Fruit fly (Drosophila melanogaster) whole organism, embryonic: ENCODE data around the gene sip3.

Experiments
- Aef1 ChIP-seq: fragments of 200-800 bp; sonication (Bioruptor generic); IDR thresholded peaks from 3 replicates; pipeline ENCODE4 v1.3.6; 2022; ENCODE audit warnings: missing biosample characterization, missing genetic modification characterization
- Antp ChIP-seq: fragments of 200-800 bp; sonication (Bioruptor generic); optimal IDR thresholded peaks from 3 replicates; lab custom pipeline; 2016; ENCODE audit warnings: missing biosample characterization, missing genetic modification characterization
- Atf6 ChIP-seq: fragments of 200-800 bp; sonication (Bioruptor generic); IDR thresholded peaks from 2 replicates; pipeline ENCODE4 v1.3.6; 2022; ENCODE audit warnings: missing biosample characterization, missing genetic modification characterization
- CG12236 ChIP-seq: fragments of 200-800 bp; sonication (Bioruptor generic); optimal IDR thresholded peaks from 2 replicates; lab custom pipeline; 2016; ENCODE audit warnings: missing biosample characterization, missing genetic modification characterization
- CG12769 ChIP-seq: fragments of 200-800 bp; sonication (Bioruptor generic); optimal IDR thresholded peaks from 2 replicates; lab custom pipeline; 2019; ENCODE audit warnings: missing biosample characterization, mild to moderate bottlenecking, missing genetic modification characterization, moderate library complexity
- CG15269 ChIP-seq: fragments of 200-800 bp; sonication (Bioruptor generic); optimal IDR thresholded peaks from 2 replicates; lab custom pipeline; 2018; ENCODE audit warnings: missing biosample characterization, mild to moderate bottlenecking, missing genetic modification characterization, moderate library complexity
- CG17385 ChIP-seq: fragments of 200-800 bp; sonication (Bioruptor generic); optimal IDR thresholded peaks from 3 replicates; lab custom pipeline; 2018; ENCODE audit warnings: missing biosample characterization, mild to moderate bottlenecking, missing genetic modification characterization
- CG34224 ChIP-seq: fragments of 200-800 bp; sonication (Bioruptor generic); IDR thresholded peaks from 3 replicates; pipeline ENCODE4 v1.3.6; 2022; ENCODE audit warnings: missing biosample characterization, missing genetic modification characterization; ENCODE audit not compliant: partially characterized antibody
- CG34422 ChIP-seq: fragments of 200-800 bp; sonication (Bioruptor generic); IDR thresholded peaks from 3 replicates; pipeline ENCODE4 v1.3.6; 2022; ENCODE audit warnings: missing biosample characterization, missing genetic modification characterization
- CG3847 ChIP-seq: fragments of 200-800 bp; sonication (Bioruptor generic); IDR thresholded peaks from 2 replicates; pipeline ENCODE4 v1.3.6; 2022; ENCODE audit warnings: missing biosample characterization, missing genetic modification characterization
- CG4820 ChIP-seq: fragments of 200-800 bp; sonication (Bioruptor generic); optimal IDR thresholded peaks from 3 replicates; lab custom pipeline; 2016; ENCODE audit warnings: missing biosample characterization, missing genetic modification characterization
- CG6689 ChIP-seq: fragments of 200-800 bp; sonication (Bioruptor generic); IDR thresholded peaks from 2 replicates; pipeline ENCODE4 v1.3.6; 2022; ENCODE audit warnings: missing biosample characterization, missing genetic modification characterization
- CG6791 ChIP-seq: fragments of 200-800 bp; sonication (Bioruptor generic); IDR thresholded peaks from 3 replicates; pipeline ENCODE4 v1.3.6; 2022; ENCODE audit warnings: missing biosample characterization, missing genetic modification characterization; ENCODE audit not compliant: partially characterized antibody
- CG7963 ChIP-seq: fragments of 200-800 bp; sonication (Bioruptor generic); IDR thresholded peaks from 3 replicates; pipeline ENCODE4 v1.3.6; 2022; ENCODE audit warnings: missing biosample characterization, missing genetic modification characterization; ENCODE audit not compliant: partially characterized antibody
- CG9609 ChIP-seq: fragments of 200-800 bp; sonication (Bioruptor generic); optimal IDR thresholded peaks from 3 replicates; lab custom pipeline; 2016; ENCODE audit warnings: missing biosample characterization, missing genetic modification characterization
- CG9932 ChIP-seq: fragments of 200-800 bp; sonication (Bioruptor generic); IDR thresholded peaks from 2 replicates; pipeline ENCODE4 v1.3.6; 2022; ENCODE audit warnings: missing biosample characterization, missing genetic modification characterization
- D19A ChIP-seq: fragments of 200-800 bp; optimal IDR thresholded peaks from 3 replicates; lab custom pipeline; 2019; ENCODE audit warnings: missing biosample characterization, mild to moderate bottlenecking, missing genetic modification characterization, moderate library complexity
- E2f2 ChIP-seq: fragments of 200-800 bp; sonication (Bioruptor generic); IDR thresholded peaks from 2 replicates; pipeline ENCODE4 v1.3.6; 2022; ENCODE audit warnings: missing biosample characterization, missing genetic modification characterization
- Eip74EF ChIP-seq, 2 experiments: fragments of 200-800 bp in 1 of 2; fragments of >200 bp in 1 of 2; sonication (Bioruptor generic) in 1 of 2; optimal IDR thresholded peaks; 2 replicates each; lab custom pipeline; 2017 to 2019; ENCODE audit warnings: missing biosample characterization in 2 of 2, missing genetic modification characterization in 2 of 2, mild to moderate bottlenecking in 1 of 2, moderate library complexity in 1 of 2
- Fer3 ChIP-seq: fragments of 200-800 bp; sonication (Bioruptor generic); optimal IDR thresholded peaks from 2 replicates; lab custom pipeline; 2018; ENCODE audit warnings: missing biosample characterization, mild to moderate bottlenecking, missing genetic modification characterization, moderate library complexity
- HLH54F ChIP-seq: fragments of 200-800 bp; sonication (Bioruptor generic); optimal IDR thresholded peaks from 3 replicates; lab custom pipeline; 2016; ENCODE audit warnings: missing biosample characterization, missing genetic modification characterization
- HmgZ ChIP-seq: fragments of 200-800 bp; sonication (Bioruptor generic); optimal IDR thresholded peaks from 2 replicates; lab custom pipeline; 2018; ENCODE audit warnings: missing biosample characterization, mild to moderate bottlenecking, missing genetic modification characterization
- NfI ChIP-seq: fragments of 200-800 bp; sonication (Bioruptor generic); optimal IDR thresholded peaks from 3 replicates; lab custom pipeline; 2018; ENCODE audit warnings: missing biosample characterization, mild to moderate bottlenecking, missing genetic modification characterization, moderate library complexity
- Oli ChIP-seq: fragments of 200-800 bp; sonication (Bioruptor generic); optimal IDR thresholded peaks from 2 replicates; lab custom pipeline; 2018; ENCODE audit warnings: missing biosample characterization, mild to moderate bottlenecking, missing genetic modification characterization, moderate library complexity
- Poxn ChIP-seq: fragments of 200-800 bp; sonication (Bioruptor generic); IDR thresholded peaks from 2 replicates; pipeline ENCODE4 v1.3.6; 2022; ENCODE audit warnings: missing biosample characterization, missing genetic modification characterization
- Sox102F ChIP-seq: fragments of 200-800 bp; sonication (Bioruptor generic); optimal IDR thresholded peaks from 2 replicates; lab custom pipeline; 2018; ENCODE audit warnings: missing biosample characterization, mild to moderate bottlenecking, missing genetic modification characterization, moderate library complexity
- TFAM ChIP-seq: fragments of 200-800 bp; sonication (Bioruptor generic); optimal IDR thresholded peaks from 2 replicates; lab custom pipeline; 2017; ENCODE audit warnings: missing biosample characterization, missing genetic modification characterization, inconsistent platforms
- al ChIP-seq: fragments of 200-800 bp; sonication (Bioruptor generic); IDR thresholded peaks from 2 replicates; pipeline ENCODE4 v1.3.6; 2022; ENCODE audit warnings: missing biosample characterization, missing genetic modification characterization
- chinmo ChIP-seq: fragments of 200-800 bp; sonication (Bioruptor generic); IDR thresholded peaks from 4 replicates; pipeline ENCODE4 v1.3.6; 2022; ENCODE audit warnings: missing biosample characterization, missing genetic modification characterization; ENCODE audit not compliant: partially characterized antibody
- cwo ChIP-seq: fragments of 200-800 bp; sonication (Bioruptor generic); optimal IDR thresholded peaks from 3 replicates; lab custom pipeline; 2017; ENCODE audit warnings: missing biosample characterization, missing genetic modification characterization, mild to moderate bottlenecking, moderate library complexity, missing genetic modification reagents
- dpn ChIP-seq, 2 experiments: fragments of 200-800 bp; sonication (Bioruptor generic); optimal IDR thresholded peaks; 3 replicates each; lab custom pipeline; 2016; ENCODE audit warnings: missing biosample characterization in 2 of 2, missing genetic modification characterization in 2 of 2
- ewg ChIP-seq: fragments of 200-800 bp; sonication (Bioruptor generic); optimal IDR thresholded peaks from 3 replicates; lab custom pipeline; 2017; ENCODE audit warnings: mild to moderate bottlenecking, missing biosample characterization, missing genetic modification reagents, missing genetic modification characterization
- grau ChIP-seq: fragments of 200-800 bp; optimal IDR thresholded peaks from 3 replicates; lab custom pipeline; 2019; ENCODE audit warnings: missing biosample characterization, mild to moderate bottlenecking, missing genetic modification characterization, moderate library complexity
- grn ChIP-seq: fragments of 200-800 bp; sonication (Bioruptor generic); optimal IDR thresholded peaks from 3 replicates; lab custom pipeline; 2017; ENCODE audit warnings: missing biosample characterization, missing genetic modification characterization
- ind ChIP-seq: fragments of 200-800 bp; sonication (Bioruptor generic); optimal IDR thresholded peaks from 3 replicates; lab custom pipeline; 2016; ENCODE audit warnings: missing biosample characterization, missing genetic modification characterization
- lilli ChIP-seq: fragments of 200-800 bp; sonication (Bioruptor generic); optimal IDR thresholded peaks from 3 replicates; lab custom pipeline; 2016; ENCODE audit warnings: missing biosample characterization, missing genetic modification characterization
- mirr ChIP-seq: fragments of 200-800 bp; sonication (Bioruptor generic); optimal IDR thresholded peaks from 3 replicates; lab custom pipeline; 2018; ENCODE audit warnings: missing biosample characterization, mild to moderate bottlenecking, missing genetic modification characterization
- nom ChIP-seq: fragments of 200-800 bp; sonication (Bioruptor generic); optimal IDR thresholded peaks from 2 replicates; lab custom pipeline; 2017; ENCODE audit warnings: missing biosample characterization, missing genetic modification characterization, mild to moderate bottlenecking, moderate library complexity, missing genetic modification reagents
- p53 ChIP-seq: fragments of 200-800 bp; sonication (Bioruptor generic); optimal IDR thresholded peaks from 2 replicates; lab custom pipeline; 2016; ENCODE audit warnings: missing biosample characterization, missing genetic modification characterization
- prd ChIP-seq, 3 experiments: fragments of >200 bp in 2 of 3; fragments of 200-800 bp in 1 of 3; sonication (Bioruptor generic) in 1 of 3; optimal IDR thresholded peaks in 2 of 3; IDR thresholded peaks in 1 of 3; 2 replicates in 2 of 3; 3 replicates in 1 of 3; pipeline versions ENCODE4 v1.3.6 to Lab custom; 2017 to 2022; ENCODE audit warnings: missing biosample characterization in 1 of 3, missing genetic modification characterization in 1 of 3
- pzg ChIP-seq: fragments of 200-800 bp; sonication (Bioruptor generic); optimal IDR thresholded peaks from 3 replicates; lab custom pipeline; 2018; ENCODE audit warnings: missing biosample characterization, mild to moderate bottlenecking, missing genetic modification characterization, moderate library complexity
- sc ChIP-seq, 3 experiments: fragments of >200 bp in 2 of 3; fragments of 200-800 bp in 1 of 3; sonication (Bioruptor generic) in 1 of 3; optimal IDR thresholded peaks; 2 replicates in 2 of 3; 3 replicates in 1 of 3; lab custom pipeline; 2017; ENCODE audit warnings: mild to moderate bottlenecking in 1 of 3, missing biosample characterization in 1 of 3, missing genetic modification characterization in 1 of 3, missing genetic modification reagents in 1 of 3
- slbo ChIP-seq: fragments of 200-800 bp; sonication (Bioruptor generic); IDR thresholded peaks from 2 replicates; pipeline ENCODE4 v1.3.6; 2022; ENCODE audit warnings: missing biosample characterization, missing genetic modification characterization
- stc ChIP-seq: fragments of 200-800 bp; sonication (Bioruptor generic); IDR thresholded peaks from 2 replicates; pipeline ENCODE4 v1.3.6; 2022; ENCODE audit warnings: missing biosample characterization, missing genetic modification characterization
- sug ChIP-seq: fragments of 200-800 bp; optimal IDR thresholded peaks from 2 replicates; lab custom pipeline; 2019; ENCODE audit warnings: missing biosample characterization, mild to moderate bottlenecking, missing genetic modification characterization, moderate library complexity
- unpg ChIP-seq: fragments of 200-800 bp; sonication (Bioruptor generic); optimal IDR thresholded peaks from 3 replicates; lab custom pipeline; 2018; ENCODE audit warnings: missing biosample characterization, mild to moderate bottlenecking, missing genetic modification characterization, moderate library complexity
- zen ChIP-seq: fragments of 200-800 bp; sonication (Bioruptor generic); optimal IDR thresholded peaks from 3 replicates; lab custom pipeline; 2018; ENCODE audit warnings: missing biosample characterization, mild to moderate bottlenecking, missing genetic modification characterization, moderate library complexity
- zfh2 ChIP-seq: fragments of 200-800 bp; sonication (Bioruptor generic); optimal IDR thresholded peaks from 2 replicates; lab custom pipeline; 2016; ENCODE audit warnings: missing biosample characterization, missing genetic modification characterization

The sip3 gene

dm6 chr3R:31810073-31810530, 38.1 kb downstream of the sip3 start, which contains the start of gene Rift (continued):
- TF ChIP-seq pzg (GFP tag; lab: Kevin White, UChicago) (peak; percentile 8), Aef1 (GFP tag; lab: Robert Waterston, UW) (peak; percentile 43; the same call in 2 of the 3 replicates), Sox102F (GFP tag; lab: Kevin White, UChicago) (peak; percentile 36), CG12236 (GFP tag; lab: Kevin White, UChicago) (no peak), D19A (tag; lab: Kevin White, UChicago) (peak; percentile 48), CG34422 (GFP tag; lab: Robert Waterston, UW) (peak; percentile 55; the same call in 1 of the 3 replicates), lilli (GFP tag; lab: Kevin White, UChicago) (peak; percentile 19), grn (GFP tag; lab: Kevin White, UChicago) (no peak), chinmo (peak; percentile 60; the same call in 1 of the 4 replicates), cwo (GFP tag; lab: Kevin White, UChicago) (peak; percentile 99), HmgZ (tag; lab: Kevin White, UChicago) (peak; percentile 19), CG17385 (GFP tag; lab: Kevin White, UChicago) (peak; percentile 58), zen (no peak), unpg (peak; percentile 32), E2f2 (peak; percentile 40; the same call in 1 of the 2 replicates), zfh2 (GFP tag; lab: Kevin White, UChicago) (peak; percentile 18), CG12769 (peak; percentile 61), NfI (GFP tag; lab: Kevin White, UChicago) (peak; percentile 63), ewg (GFP tag; lab: Kevin White, UChicago) (peak; percentile 13), HLH54F (GFP tag; lab: Kevin White, UChicago) (peak; percentile 7), p53 (no peak), Fer3 (tag; lab: Kevin White, UChicago) (peak; percentile 51), CG3847 (GFP tag; lab: Robert Waterston, UW) (0 out of 2 replicates have a peak, but pooled peaks have one; percentile 33), Antp (GFP tag; lab: Kevin White, UChicago) (peak; percentile 31), TFAM (GFP tag; lab: Kevin White, UChicago) (no peak), slbo (peak; percentile 64), prd (optimal IDR thresholded peaks at IDR 0.05; lab: Kevin White, UChicago) (no peak), prd (GFP tag; IDR thresholded peaks at IDR 0.05; lab: Robert Waterston, UW) (peak; percentile 64; the same call in 2 of the 3 replicates), stc (GFP tag; lab: Robert Waterston, UW) (0 out of 2 replicates have a peak, but pooled peaks have one; percentile 40), al (0 out of 2 replicates have a peak, but pooled peaks have one; percentile 12), CG7963 (GFP tag; lab: Robert Waterston, UW) (no peak), ind (GFP tag; lab: Kevin White, UChicago) (peak; percentile 6), mirr (GFP tag; lab: Kevin White, UChicago) (peak; percentile 26), CG4820 (GFP tag; lab: Kevin White, UChicago) (no peak), CG9609 (peak; percentile 31), Atf6 (GFP tag; lab: Robert Waterston, UW) (peak; percentile 60), dpn (GFP tag; optimal IDR thresholded peaks at IDR 0.05; lab: Kevin White, UChicago) (peak in 1 of 2 experiments; percentile 13), CG34224 (0 out of 3 replicates have a peak, but pooled peaks have one; percentile 38), Eip74EF (GFP tag; optimal IDR thresholded peaks at IDR 0.05; lab: Kevin White, UChicago) (peak in 1 of 2 experiments; percentile 1), grau (tag; lab: Kevin White, UChicago) (peak; percentile 50), nom (GFP tag; lab: Kevin White, UChicago) (peak; percentile 4), CG15269 (tag; lab: Kevin White, UChicago) (peak; percentile 59), sc (optimal IDR thresholded peaks at IDR 0.05; lab: Kevin White, UChicago) (no peak), sc (GFP tag; optimal IDR thresholded peaks at IDR 0.05; lab: Kevin White, UChicago) (no peak), CG6791 (GFP tag; lab: Robert Waterston, UW) (no peak), CG9932 (peak; percentile 57), sug (peak; percentile 23), Oli (peak; percentile 11), Poxn (GFP tag; lab: Robert Waterston, UW) (no peak), CG6689 (GFP tag; lab: Robert Waterston, UW) (peak; percentile 40; the same call in 1 of the 2 replicates)
